Worm (Caenorhabditis elegans): ENCODE data around the gene F40G12.10.

Gene F40G12.10

ce11 chrV:14320246-14320645 is 36.9 kb downstream of the F40G12.10 start, which contains the start of gene F47B8.14:
TSS of gene F47B8.14 (plus strand) at chrV:14320546.
- TF ChIP-seq ahr-1 (tag; optimal IDR thresholded peaks at IDR 0.05): no peak
- no peak for TF ChIP-seq hlh-8 (tag; optimal IDR thresholded peaks at IDR 0.05)
- no peak for TF ChIP-seq ceh-19 (GFP tag; optimal IDR thresholded peaks at IDR 0.05)
- no peak for TF ChIP-seq dve-1 (tag; optimal IDR thresholded peaks at IDR 0.05)

ce11 chrV:14320730-14321319 is 37.5 kb downstream of the F40G12.10 start:
- TF ChIP-seq sox-4 (tag; optimal IDR thresholded peaks at IDR 0.05) (no peak), pqm-1 (tag; optimal IDR thresholded peaks at IDR 0.05) (no peak), elt-4 (tag; optimal IDR thresholded peaks at IDR 0.05) (peak; percentile 78), ceh-9 (tag; optimal IDR thresholded peaks at IDR 0.05) (peak; percentile 28)

- TF ChIP-seq ceh-19 (GFP tag; optimal IDR thresholded peaks at IDR 0.05): no peak
- peak; percentile 13 for TF ChIP-seq nfya-1 (tag; optimal IDR thresholded peaks at IDR 0.05)
Measured at ce11 chrV:14322743-14323142, 39.4 kb downstream of the F40G12.10 start, which contains the start of gene F47B8.3. TSS of gene F47B8.3 (minus strand) at chrV:14323003.

ce11 chrV:14324502-14325467 is 41.4 kb downstream of the F40G12.10 start, which contains the start of the genes F47B8.4 and F47B8.18:
TSS of gene F47B8.4 (minus strand) at chrV:14324673.
TSS of gene F47B8.18 (minus strand) at chrV:14325464.
- TF ChIP-seq pag-3 (tag; optimal IDR thresholded peaks at IDR 0.05; ENCODE audit: borderline replicate concordance): peak; percentile 4
- TF ChIP-seq elt-4 (tag; optimal IDR thresholded peaks at IDR 0.05): peak; percentile 42
- TF ChIP-seq ttx-3 (tag; optimal IDR thresholded peaks at IDR 0.05): no peak

- no peak for TF ChIP-seq hlh-13 (GFP tag; optimal IDR thresholded peaks at IDR 0.05)
- TF ChIP-seq unc-3 (GFP tag; conservative IDR thresholded peaks at IDR 0.05): no peak
- TF ChIP-seq unc-3 (tag; optimal IDR thresholded peaks at IDR 0.05): no peak
- TF ChIP-seq ceh-30 (tag; optimal IDR thresholded peaks at IDR 0.05): no peak
- TF ChIP-seq ceh-19 (GFP tag; optimal IDR thresholded peaks at IDR 0.05): no peak
- no peak for TF ChIP-seq fax-1 (tag; optimal IDR thresholded peaks at IDR 0.05)
- TF ChIP-seq fkh-6 (tag; optimal IDR thresholded peaks at IDR 0.05): no peak
- no peak for TF ChIP-seq ztf-16 (tag; optimal IDR thresholded peaks at IDR 0.05)
- TF ChIP-seq zip-5 (tag; optimal IDR thresholded peaks at IDR 0.05): no peak
- TF ChIP-seq pag-3 (tag; optimal IDR thresholded peaks at IDR 0.05; ENCODE audit: borderline replicate concordance): no peak
- TF ChIP-seq pat-9 (tag; optimal IDR thresholded peaks at IDR 0.05): no peak
Measured at ce11 chrV:14327776-14328175, 44.4 kb downstream of the F40G12.10 start, which contains the start of gene F47B8.5. TSS of gene F47B8.5 (minus strand) at chrV:14327876.

ce11 chrV:14328806-14329205 is 45.5 kb downstream of the F40G12.10 start, which contains the start of gene pepm-1:
TSS of gene pepm-1 (plus strand) at chrV:14329106.
- TF ChIP-seq ahr-1 (tag; optimal IDR thresholded peaks at IDR 0.05) (no peak), ceh-30 (tag; optimal IDR thresholded peaks at IDR 0.05) (no peak), T23F11.4 (GFP tag; optimal IDR thresholded peaks at IDR 0.05) (no peak), ceh-19 (GFP tag; optimal IDR thresholded peaks at IDR 0.05) (no peak), sox-4 (tag; optimal IDR thresholded peaks at IDR 0.05) (no peak), ceh-48 (tag; optimal IDR thresholded peaks at IDR 0.05) (no peak), zip-5 (tag; optimal IDR thresholded peaks at IDR 0.05) (no peak), hlh-8 (tag; optimal IDR thresholded peaks at IDR 0.05) (no peak), elt-4 (tag; optimal IDR thresholded peaks at IDR 0.05) (no peak), C38D4.7 (GFP tag; optimal IDR thresholded peaks at IDR 0.05) (no peak)

- no peak for TF ChIP-seq ceh-19 (GFP tag; optimal IDR thresholded peaks at IDR 0.05)
- TF ChIP-seq pqm-1 (tag; optimal IDR thresholded peaks at IDR 0.05): no peak
- no peak for TF ChIP-seq tbx-7 (tag; optimal IDR thresholded peaks at IDR 0.05)
- no peak for TF ChIP-seq ceh-6 (GFP tag; optimal IDR thresholded peaks at IDR 0.05)
- TF ChIP-seq unc-42 (tag; optimal IDR thresholded peaks at IDR 0.05): no peak
Measured at ce11 chrV:14331477-14331876, 48.1 kb downstream of the F40G12.10 start, which contains the start of gene F47B8.8. TSS of gene F47B8.8 (plus strand) at chrV:14331733.
